Worm (Caenorhabditis elegans): ENCODE measurements around the gene sec-16A.2.

Gene sec-16A.2

ce11 chrX:8286740-8287299 lies at the start of gene sec-16A.2:
TSS of gene sec-16A.2 (plus strand) at chrX:8287249.
- TF ChIP-seq Y22D7AL.16 (tag; optimal IDR thresholded peaks at IDR 0.05), result no peak
- TF ChIP-seq pros-1 (tag; optimal IDR thresholded peaks at IDR 0.05), result peak; percentile 36
- TF ChIP-seq eyg-1 (tag; optimal IDR thresholded peaks at IDR 0.05), result peak; percentile 10
- TF ChIP-seq ceh-34 (tag; optimal IDR thresholded peaks at IDR 0.05), result peak; percentile 82
- TF ChIP-seq hlh-30 (tag; optimal IDR thresholded peaks at IDR 0.05; ENCODE audit: insufficient read depth), result peak; percentile 11
- peak; percentile 18 for TF ChIP-seq dve-1 (tag; optimal IDR thresholded peaks at IDR 0.05)
- peak; percentile 64 for TF ChIP-seq tbx-2 (tag; optimal IDR thresholded peaks at IDR 0.05)
- no peak for TF ChIP-seq ceh-6 (GFP tag; optimal IDR thresholded peaks at IDR 0.05)
- no peak for TF ChIP-seq ceh-9 (tag; optimal IDR thresholded peaks at IDR 0.05)
- TF ChIP-seq sdc-2 (tag; optimal IDR thresholded peaks at IDR 0.05), result peak; percentile 49
- peak; percentile 80 for TF ChIP-seq ceh-31 (tag; optimal IDR thresholded peaks at IDR 0.05)
- peak; percentile 40 for TF ChIP-seq unc-42 (tag; optimal IDR thresholded peaks at IDR 0.05)
- TF ChIP-seq ceh-18 (tag; optimal IDR thresholded peaks at IDR 0.05), result peak; percentile 55
- TF ChIP-seq C08G9.2 (tag; optimal IDR thresholded peaks at IDR 0.05), result no peak
- TF ChIP-seq nfya-1 (tag; optimal IDR thresholded peaks at IDR 0.05), result peak; percentile 69
- peak; percentile 35 for TF ChIP-seq rnt-1 (tag; optimal IDR thresholded peaks at IDR 0.05)
- peak; percentile 16 for TF ChIP-seq ceh-48 (tag; optimal IDR thresholded peaks at IDR 0.05)
- peak; percentile 1 for TF ChIP-seq ceh-2 (tag; optimal IDR thresholded peaks at IDR 0.05)
- peak; percentile 77 for TF ChIP-seq ref-2 (tag; optimal IDR thresholded peaks at IDR 0.05)
- no peak for TF ChIP-seq pax-1 (tag; optimal IDR thresholded peaks at IDR 0.05)
- TF ChIP-seq dmd-4 (tag; optimal IDR thresholded peaks at IDR 0.05; ENCODE audit: borderline replicate concordance), result no peak
- TF ChIP-seq unc-55 (GFP tag; optimal IDR thresholded peaks at IDR 0.05), result peak; percentile 77

- TF ChIP-seq pqm-1 (tag; optimal IDR thresholded peaks at IDR 0.05) (no peak), pag-3 (tag; optimal IDR thresholded peaks at IDR 0.05; ENCODE audit: borderline replicate concordance) (no peak), pha-4 (tag; optimal IDR thresholded peaks at IDR 0.05) (no peak), dve-1 (tag; optimal IDR thresholded peaks at IDR 0.05) (peak; percentile 10), ceh-6 (GFP tag; optimal IDR thresholded peaks at IDR 0.05) (no peak)
These were observed 48.4 kb upstream of the sec-16A.2 start for ce11 chrX:8238639-8239055.

ce11 chrX:8241906-8242305 lies 45.1 kb upstream of the sec-16A.2 start, which contains the start of gene endu-2:
TSS of gene endu-2 (plus strand) at chrX:8242301.
- TF ChIP-seq pha-2 (tag; optimal IDR thresholded peaks at IDR 0.05) (no peak), ceh-9 (tag; optimal IDR thresholded peaks at IDR 0.05) (no peak), hlh-13 (GFP tag; optimal IDR thresholded peaks at IDR 0.05) (no peak)

- TF ChIP-seq zip-5 (tag; optimal IDR thresholded peaks at IDR 0.05), result no peak
- TF ChIP-seq elt-2 (tag; optimal IDR thresholded peaks at IDR 0.05), result peak; percentile 58
These were observed 43.9 kb upstream of the sec-16A.2 start for ce11 chrX:8243116-8243515.

- no peak for TF ChIP-seq ahr-1 (tag; optimal IDR thresholded peaks at IDR 0.05)
- TF ChIP-seq elt-2 (tag; optimal IDR thresholded peaks at IDR 0.05), result peak; percentile 46
- no peak for TF ChIP-seq pat-9 (tag; optimal IDR thresholded peaks at IDR 0.05)
These were observed 40.9 kb upstream of the sec-16A.2 start, which contains the start of gene kqt-2 for ce11 chrX:8246126-8246525. TSS of gene kqt-2 (minus strand) at chrX:8246369.

ce11 chrX:8247088-8247487 lies 40.0 kb upstream of the sec-16A.2 start:
- TF ChIP-seq lim-6 (tag; optimal IDR thresholded peaks at IDR 0.05) (no peak), sox-2 (GFP tag; IDR thresholded peaks at IDR 0.05) (no peak), tbx-2 (tag; optimal IDR thresholded peaks at IDR 0.05) (no peak), che-1 (tag; optimal IDR thresholded peaks at IDR 0.05) (no peak), ceh-30 (tag; optimal IDR thresholded peaks at IDR 0.05) (no peak), zip-5 (tag; optimal IDR thresholded peaks at IDR 0.05) (no peak), ahr-1 (tag; optimal IDR thresholded peaks at IDR 0.05) (no peak)

Data from whole organism, late embryonic.